Fruit fly (Drosophila melanogaster): ENCODE measurements around the gene CG32276.

DNA sequence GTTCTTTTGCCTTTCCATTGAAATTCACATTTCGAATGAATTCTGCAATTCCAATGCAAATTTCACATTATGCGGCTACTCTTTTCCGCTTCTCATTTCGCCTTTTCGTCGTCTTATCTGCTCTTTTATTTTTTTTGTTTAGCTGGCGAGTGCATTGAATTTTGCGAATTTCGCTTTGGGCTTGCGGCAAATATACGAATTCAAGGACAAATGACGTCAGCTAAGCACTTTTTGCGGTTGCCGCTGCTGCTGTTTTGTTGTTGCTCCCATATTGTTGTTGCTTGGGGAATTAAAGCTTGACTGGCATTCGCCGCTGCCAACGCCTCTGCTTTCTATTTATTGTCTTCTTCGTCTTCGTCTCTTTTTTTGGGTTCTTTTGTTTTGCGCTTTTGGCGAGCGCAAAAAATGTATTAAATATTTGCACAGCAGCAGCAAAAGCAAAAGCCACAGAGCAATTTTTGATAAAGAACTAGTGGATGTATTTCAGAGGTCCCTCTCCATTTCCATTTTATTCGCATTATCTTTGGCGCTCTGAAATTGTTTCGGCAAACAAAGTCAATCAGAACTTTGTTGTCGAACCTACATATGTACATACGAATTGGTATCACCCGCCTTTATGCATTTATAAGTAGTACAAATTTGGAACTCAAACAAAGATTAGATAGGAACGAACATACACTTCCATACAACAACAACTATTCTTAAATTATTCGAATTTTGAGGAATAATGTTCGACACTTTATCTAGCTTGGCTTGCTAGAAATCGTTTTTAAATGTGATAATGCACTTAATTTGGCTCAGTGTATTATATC lies 41.1 kb upstream of the CG32276 start:
- TF ChIP-seq CG8478 (optimal IDR thresholded peaks at IDR 0.05) (no peak), CTCF (optimal IDR thresholded peaks at IDR 0.05) (no peak)
